Worm (Caenorhabditis elegans) whole organism, mixed stage, embryonic: Measurements from ENCODE around the gene dsl-4.

ENCODE experiments used
- M03D4.4 ChIP-seq: sonication (generic microtip); optimal IDR thresholded peaks from 2 replicates; lab custom pipeline; 2017; ENCODE audit warnings: mild to moderate bottlenecking, missing genetic modification characterization, missing compliant biosample characterization
- bed-3 ChIP-seq: fragments of 200-800 bp; sonication (Bioruptor generic); optimal IDR thresholded peaks from 3 replicates; lab custom pipeline; 2018; ENCODE audit warnings: mild to moderate bottlenecking, missing genetic modification characterization, moderate library complexity, missing compliant biosample characterization
- blmp-1 ChIP-seq: fragments of 150-350 bp; optimal IDR thresholded peaks from 2 replicates; lab custom pipeline; 2014; ENCODE audit warnings: missing biosample characterization, missing genetic modification characterization
- ceh-39 ChIP-seq: fragments of 150-350 bp; optimal IDR thresholded peaks from 2 replicates; lab custom pipeline; 2014; ENCODE audit warnings: missing biosample characterization, missing genetic modification characterization
- ceh-43 ChIP-seq: fragments of 200-800 bp; sonication (Bioruptor generic); optimal IDR thresholded peaks from 2 replicates; lab custom pipeline; 2018; ENCODE audit warnings: mild to moderate bottlenecking, missing genetic modification characterization, moderate library complexity, missing compliant biosample characterization
- ceh-83 ChIP-seq: fragments of 200-800 bp; sonication (Bioruptor generic); optimal IDR thresholded peaks from 2 replicates; lab custom pipeline; 2018; ENCODE audit warnings: mild to moderate bottlenecking, missing genetic modification characterization, missing compliant biosample characterization
- ces-1 ChIP-seq: fragments of 150-350 bp; optimal IDR thresholded peaks from 2 replicates; lab custom pipeline; 2014; ENCODE audit warnings: missing biosample characterization, missing genetic modification reagents, missing genetic modification characterization
- cnd-1 ChIP-seq: fragments of 200-800 bp; sonication (Bioruptor generic); optimal IDR thresholded peaks from 2 replicates; lab custom pipeline; 2018; ENCODE audit warnings: mild to moderate bottlenecking, missing genetic modification characterization, missing compliant biosample characterization
- drap-1 ChIP-seq: fragments of 200-800 bp; sonication (Bioruptor generic); optimal IDR thresholded peaks from 3 replicates; lab custom pipeline; 2018; ENCODE audit warnings: mild to moderate bottlenecking, missing genetic modification characterization, missing compliant biosample characterization
- elt-1 ChIP-seq: sonication (generic microtip); optimal IDR thresholded peaks from 2 replicates; lab custom pipeline; 2017; ENCODE audit warnings: missing genetic modification characterization, mild to moderate bottlenecking, missing compliant biosample characterization, antibody characterized with exemption, moderate library complexity, borderline replicate concordance; ENCODE audit not compliant: insufficient read depth
- elt-3 ChIP-seq: fragments of 150-350 bp; optimal IDR thresholded peaks from 2 replicates; lab custom pipeline; 2014; ENCODE audit warnings: missing biosample characterization, missing genetic modification characterization
- flh-1 ChIP-seq: fragments of 200-800 bp; sonication (Bioruptor generic); optimal IDR thresholded peaks from 2 replicates; lab custom pipeline; 2018; ENCODE audit warnings: mild to moderate bottlenecking, missing genetic modification characterization, moderate library complexity, missing compliant biosample characterization
- ham-2 ChIP-seq: fragments of 200-800 bp; sonication (Bioruptor generic); optimal IDR thresholded peaks from 2 replicates; lab custom pipeline; 2018; ENCODE audit warnings: mild to moderate bottlenecking, missing genetic modification characterization, missing compliant biosample characterization
- hlh-1 ChIP-seq: fragments of 150-350 bp; optimal IDR thresholded peaks from 2 replicates; lab custom pipeline; 2014; ENCODE audit warnings: missing biosample characterization, missing genetic modification reagents, missing genetic modification characterization
- lin-13 ChIP-seq: fragments of 150-350 bp; optimal IDR thresholded peaks from 2 replicates; lab custom pipeline; 2014; ENCODE audit warnings: missing biosample characterization, missing genetic modification characterization
- lin-32 ChIP-seq: fragments of 200-800 bp; sonication (Bioruptor generic); optimal IDR thresholded peaks from 2 replicates; lab custom pipeline; 2018; ENCODE audit warnings: mild to moderate bottlenecking, missing genetic modification characterization, missing compliant biosample characterization
- lsy-2 ChIP-seq: fragments of 150-350 bp; optimal IDR thresholded peaks from 2 replicates; lab custom pipeline; 2014; ENCODE audit warnings: missing biosample characterization, missing genetic modification characterization
- mab-5 ChIP-seq: fragments of 150-350 bp; optimal IDR thresholded peaks from 2 replicates; lab custom pipeline; 2014; ENCODE audit warnings: missing biosample characterization, missing genetic modification characterization
- mep-1 ChIP-seq: fragments of 150-350 bp; optimal IDR thresholded peaks from 2 replicates; lab custom pipeline; 2017; ENCODE audit warnings: missing biosample characterization, missing genetic modification reagents, missing genetic modification characterization, inconsistent platforms
- mls-2 ChIP-seq: sonication (generic microtip); optimal IDR thresholded peaks from 2 replicates; lab custom pipeline; 2016; ENCODE audit warnings: mild to moderate bottlenecking, missing genetic modification characterization, moderate library complexity, missing compliant biosample characterization
- nhr-12 ChIP-seq: fragments of 150-350 bp; optimal IDR thresholded peaks from 2 replicates; lab custom pipeline; 2014; ENCODE audit warnings: missing biosample characterization, missing genetic modification characterization
- nhr-2 ChIP-seq: fragments of 150-350 bp; optimal IDR thresholded peaks from 2 replicates; lab custom pipeline; 2014; ENCODE audit warnings: missing biosample characterization, missing genetic modification characterization
- nhr-237 ChIP-seq: fragments of 150-350 bp; optimal IDR thresholded peaks from 2 replicates; lab custom pipeline; 2014; ENCODE audit warnings: missing biosample characterization, missing genetic modification characterization
- nhr-28 ChIP-seq: fragments of 150-350 bp; optimal IDR thresholded peaks from 2 replicates; lab custom pipeline; 2014; ENCODE audit warnings: missing biosample characterization, missing genetic modification characterization
- nhr-76 ChIP-seq: sonication (generic microtip); optimal IDR thresholded peaks from 2 replicates; lab custom pipeline; 2017; ENCODE audit warnings: missing biosample characterization, missing genetic modification characterization
- pha-4 ChIP-seq: fragments of 150-350 bp; optimal IDR thresholded peaks from 2 replicates; lab custom pipeline; 2018; ENCODE audit warnings: missing biosample characterization, missing genetic modification reagents, missing genetic modification characterization
- sem-2 ChIP-seq: fragments of 200-800 bp; sonication (Bioruptor generic); optimal IDR thresholded peaks from 2 replicates; lab custom pipeline; 2018; ENCODE audit warnings: mild to moderate bottlenecking, missing genetic modification characterization, missing compliant biosample characterization
- snpc-4 ChIP-seq: fragments of 150-350 bp; optimal IDR thresholded peaks from 2 replicates; lab custom pipeline; 2014; ENCODE audit warnings: missing biosample characterization, missing genetic modification characterization
- sptf-1 ChIP-seq: sonication (generic microtip); optimal IDR thresholded peaks from 2 replicates; lab custom pipeline; 2017; ENCODE audit warnings: mild to moderate bottlenecking, missing genetic modification characterization, moderate library complexity, missing compliant biosample characterization
- tbx-8 ChIP-seq: fragments of 200-800 bp; sonication (Bioruptor generic); optimal IDR thresholded peaks from 2 replicates; lab custom pipeline; 2018; ENCODE audit warnings: mild to moderate bottlenecking, missing genetic modification characterization, moderate library complexity, missing compliant biosample characterization
- unc-120 ChIP-seq: sonication (generic microtip); optimal IDR thresholded peaks from 2 replicates; lab custom pipeline; 2017; ENCODE audit warnings: missing genetic modification characterization, missing compliant biosample characterization; ENCODE audit not compliant: poor library complexity, severe bottlenecking
- unc-39 ChIP-seq: fragments of 150-350 bp; optimal IDR thresholded peaks from 2 replicates; lab custom pipeline; 2014; ENCODE audit warnings: missing biosample characterization, missing genetic modification characterization
- unc-62 ChIP-seq: fragments of 150-350 bp; optimal IDR thresholded peaks from 2 replicates; lab custom pipeline; 2014; ENCODE audit warnings: missing biosample characterization, missing genetic modification reagents, missing genetic modification characterization
- zip-8 ChIP-seq: fragments of 150-350 bp; optimal IDR thresholded peaks from 2 replicates; lab custom pipeline; 2014; ENCODE audit warnings: missing biosample characterization, missing genetic modification characterization
- ztf-11 ChIP-seq: fragments of 150-350 bp; optimal IDR thresholded peaks from 2 replicates; lab custom pipeline; 2014; ENCODE audit warnings: missing biosample characterization, missing genetic modification characterization

dsl-4 gene

DNA sequence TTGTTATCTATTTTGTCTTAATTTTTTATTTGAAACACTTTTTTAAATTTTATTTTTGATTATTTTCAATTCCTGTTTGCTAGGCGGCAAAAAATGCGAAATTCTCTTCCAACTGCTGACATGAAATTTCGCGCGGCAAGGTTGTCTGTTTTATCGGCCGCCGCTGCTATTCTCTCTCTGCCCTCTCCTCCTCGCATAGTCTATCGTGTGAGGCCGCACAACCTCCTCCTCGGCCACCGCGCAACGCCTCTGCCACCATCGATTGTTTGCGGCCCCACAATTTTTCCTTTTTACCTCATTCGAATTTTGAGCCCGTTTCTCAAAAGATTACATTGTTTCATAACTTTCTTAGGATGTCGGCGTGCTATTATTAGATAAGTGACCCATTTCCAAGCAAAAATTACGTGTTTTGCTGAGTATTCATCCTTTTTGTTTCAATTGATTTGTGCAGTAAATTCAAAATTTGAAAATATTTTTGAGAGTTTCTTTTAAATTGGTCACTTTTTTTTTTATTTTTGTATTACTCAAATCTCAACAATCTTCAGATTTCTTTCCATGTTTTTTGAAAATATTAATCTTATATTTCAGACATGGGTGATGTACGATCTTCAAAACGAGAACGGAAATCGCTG lies 37.2 kb downstream of the dsl-4 start, which contains the start of gene F28H6.4:
TSS of gene F28H6.4 (plus strand) at position 582 of the 632 bp plus-strand sequence.
- peak; percentile 3 for TF ChIP-seq sptf-1 (tag; lab: Kevin White, UChicago)
- TF ChIP-seq mab-5 (tag; lab: Kevin White, UChicago), result no peak

ce11 chrX:14131476-14131875 lies 41.3 kb downstream of the dsl-4 start:
- TF ChIP-seq ceh-83 (GFP tag; lab: Kevin White, UChicago) (no peak), lin-32 (no peak), nhr-28 (tag; lab: Kevin White, UChicago) (no peak), lsy-2 (tag; lab: Kevin White, UChicago) (no peak), ham-2 (GFP tag; lab: Kevin White, UChicago) (no peak), snpc-4 (tag; lab: Kevin White, UChicago) (no peak), ceh-39 (tag; lab: Kevin White, UChicago) (no peak), flh-1 (GFP tag; lab: Kevin White, UChicago) (no peak), elt-3 (tag; lab: Kevin White, UChicago) (no peak), mep-1 (tag; lab: Kevin White, UChicago) (no peak), bed-3 (GFP tag; lab: Kevin White, UChicago) (no peak), ceh-43 (GFP tag; lab: Kevin White, UChicago) (no peak), nhr-76 (tag; lab: Kevin White, UChicago) (no peak), nhr-12 (tag; lab: Kevin White, UChicago) (no peak), elt-1 (tag; lab: Kevin White, UChicago) (no peak), zip-8 (tag; lab: Kevin White, UChicago) (no peak), ztf-11 (tag; lab: Kevin White, UChicago) (no peak), hlh-1 (tag; lab: Kevin White, UChicago) (no peak), unc-62 (GFP tag; lab: Kevin White, UChicago) (no peak)
- TF ChIP-seq, all 35 proteins: peak for 0

DNA sequence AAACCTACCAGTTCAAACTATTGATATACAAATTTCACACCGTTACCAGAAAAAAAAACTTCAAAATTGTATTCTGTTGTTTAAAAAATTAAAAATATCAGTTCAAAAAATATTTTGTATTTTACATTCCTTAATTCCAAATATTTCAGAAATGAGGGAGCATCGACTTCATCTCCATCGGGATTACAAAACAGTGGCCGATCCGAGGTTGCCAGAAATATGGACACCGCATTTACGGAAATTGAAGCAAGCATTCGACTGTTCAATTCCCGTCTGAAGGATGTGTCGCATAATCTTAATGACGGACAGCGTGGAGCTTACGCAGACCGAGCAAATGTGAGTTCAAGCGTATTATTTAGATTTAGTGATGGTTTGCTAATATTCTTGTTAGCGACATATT lies 42.5 kb downstream of the dsl-4 start:
- TF ChIP-seq nhr-28 (tag; lab: Kevin White, UChicago), result no peak
- no peak for TF ChIP-seq M03D4.4 (tag; lab: Kevin White, UChicago)
- TF ChIP-seq elt-1 (tag; lab: Kevin White, UChicago), result no peak
- no peak for TF ChIP-seq nhr-2

DNA sequence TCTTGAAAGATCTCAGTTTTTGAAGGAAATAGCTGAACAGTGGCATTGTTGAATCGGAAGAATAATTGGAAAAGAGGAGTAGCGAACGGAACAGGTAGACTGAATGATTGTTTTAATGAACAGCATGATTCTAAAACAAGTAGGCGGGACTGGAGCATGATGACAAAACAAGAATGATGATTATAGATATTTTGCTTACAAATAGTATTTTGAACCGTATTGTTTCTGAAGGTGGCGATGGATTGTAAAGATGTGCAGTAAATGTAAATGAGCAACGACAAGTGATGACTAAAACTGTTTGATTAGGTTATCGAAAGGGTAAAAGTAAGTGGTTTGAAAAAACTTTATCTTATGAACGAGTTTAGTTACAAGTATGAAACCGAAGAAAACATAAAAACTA lies 44.1 kb downstream of the dsl-4 start, which contains the start of gene F28H6.8:
TSS of gene F28H6.8 (minus strand) at position 101 of the 400 bp plus-strand sequence.
- TF ChIP-seq nhr-2 (no peak), mab-5 (tag; lab: Kevin White, UChicago) (no peak), pha-4 (no peak), sem-2 (no peak), snpc-4 (tag; lab: Kevin White, UChicago) (no peak), ces-1 (GFP tag; lab: Kevin White, UChicago) (no peak), M03D4.4 (tag; lab: Kevin White, UChicago) (no peak), lin-32 (no peak), ceh-43 (GFP tag; lab: Kevin White, UChicago) (no peak), unc-120 (no peak), unc-39 (tag; lab: Kevin White, UChicago) (no peak), drap-1 (GFP tag; lab: Kevin White, UChicago) (no peak), nhr-28 (tag; lab: Kevin White, UChicago) (no peak), mep-1 (tag; lab: Kevin White, UChicago) (no peak)

ce11 chrX:14134883-14135282 lies 44.7 kb downstream of the dsl-4 start:
- no peak for TF ChIP-seq blmp-1 (tag; lab: Kevin White, UChicago)
- TF ChIP-seq ces-1 (GFP tag; lab: Kevin White, UChicago), result no peak
- no peak for TF ChIP-seq pha-4
- no peak for TF ChIP-seq mls-2 (tag; lab: Kevin White, UChicago)
- no peak for TF ChIP-seq elt-1 (tag; lab: Kevin White, UChicago)
- TF ChIP-seq lsy-2 (tag; lab: Kevin White, UChicago), result no peak
- no peak for TF ChIP-seq ceh-43 (GFP tag; lab: Kevin White, UChicago)
- no peak for TF ChIP-seq flh-1 (GFP tag; lab: Kevin White, UChicago)
- no peak for TF ChIP-seq sptf-1 (tag; lab: Kevin White, UChicago)
- TF ChIP-seq unc-120, result no peak
- TF ChIP-seq tbx-8 (GFP tag; lab: Kevin White, UChicago), result no peak
- TF ChIP-seq sem-2, result no peak
- no peak for TF ChIP-seq lin-13 (tag; lab: Kevin White, UChicago)
- TF ChIP-seq nhr-12 (tag; lab: Kevin White, UChicago), result no peak
- TF ChIP-seq cnd-1 (tag; lab: Kevin White, UChicago), result no peak
- no peak for TF ChIP-seq zip-8 (tag; lab: Kevin White, UChicago)
- TF ChIP-seq nhr-28 (tag; lab: Kevin White, UChicago), result no peak
- no peak for TF ChIP-seq ceh-83 (GFP tag; lab: Kevin White, UChicago)
- TF ChIP-seq nhr-237 (tag; lab: Kevin White, UChicago), result no peak
- TF ChIP-seq M03D4.4 (tag; lab: Kevin White, UChicago), result no peak
